Worm (Caenorhabditis elegans) whole organism, dauer: Measurements from ENCODE around the gene ptr-3.

Experiments used
- unc-62 ChIP-seq: sonication (generic microtip); optimal IDR thresholded peaks from 2 replicates; lab custom pipeline; 2017; ENCODE audit warnings: missing biosample characterization, missing genetic modification reagents, missing genetic modification characterization

Gene ptr-3

DNA sequence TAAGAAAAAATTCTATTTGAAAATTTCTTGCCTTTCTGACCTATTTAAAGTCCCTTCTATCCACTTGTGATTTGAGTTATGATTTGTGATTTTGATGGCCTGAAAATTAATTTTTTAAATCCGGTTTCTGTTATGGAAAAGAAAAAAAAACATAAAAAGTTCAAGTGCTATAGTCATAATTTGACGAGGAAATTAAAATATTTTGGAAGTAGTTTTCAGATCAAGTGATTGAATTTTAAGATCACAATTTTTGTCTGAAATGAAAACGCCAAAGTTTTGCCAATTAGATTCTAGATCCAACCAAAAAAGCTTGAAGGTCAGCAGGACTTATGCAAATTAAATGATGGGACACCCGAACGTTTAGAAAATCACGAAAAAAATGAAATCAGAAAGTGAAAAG is at the start of gene ptr-3:
TSS of gene ptr-3 (minus strand) at position 101 of the 400 bp plus-strand sequence.
- no peak for TF ChIP-seq unc-62 (GFP tag; lab: Kevin White, UChicago)

DNA sequence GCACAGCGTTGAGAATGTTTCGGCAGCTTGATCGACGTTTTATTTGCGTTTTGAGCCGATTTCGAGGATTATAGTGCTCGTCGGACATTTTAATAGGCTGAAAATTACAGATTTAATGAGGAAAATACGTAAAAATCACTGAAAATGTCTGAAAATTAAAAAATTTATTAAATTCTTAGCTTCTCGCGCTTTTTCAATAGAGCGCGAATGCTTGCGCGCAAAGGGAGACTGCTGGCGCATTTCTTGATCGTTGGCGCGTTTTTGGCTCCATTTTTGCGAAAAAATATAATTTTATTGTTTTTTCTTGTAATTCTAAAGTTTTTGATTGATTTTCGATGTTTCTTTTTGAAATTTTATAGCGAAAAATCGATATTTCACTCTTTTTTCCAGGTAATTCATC is 43.5 kb upstream of the ptr-3 start, which contains the start of the genes dnsn-1 and C24H12.4:
TSS of gene dnsn-1 (minus strand) at position 101 of the 400 bp plus-strand sequence.
TSS of gene C24H12.4 (plus strand) at position 391 of the 400 bp plus-strand sequence.
- no peak for TF ChIP-seq unc-62 (GFP tag; lab: Kevin White, UChicago)

DNA sequence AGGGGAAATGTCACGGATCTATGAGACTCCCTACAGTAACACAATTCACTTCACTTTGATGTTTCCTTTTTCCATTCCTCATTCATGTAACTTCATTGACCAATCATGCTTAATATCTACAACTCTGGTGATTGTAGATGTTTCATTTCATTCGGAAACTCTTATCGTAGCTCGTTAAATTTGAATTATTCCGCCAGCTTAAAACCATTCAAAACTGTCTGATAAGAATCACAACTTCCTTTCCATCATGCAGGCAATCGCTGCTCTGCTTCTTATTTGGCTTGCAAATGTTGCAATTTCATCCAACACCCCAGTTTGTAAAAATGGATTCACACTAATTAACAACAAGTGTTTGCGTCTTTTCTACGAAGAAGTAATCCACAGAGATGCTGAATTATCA is 35.1 kb upstream of the ptr-3 start, which contains the start of gene clec-10:
TSS of gene clec-10 (plus strand) at position 244 of the 400 bp plus-strand sequence.
- no peak for TF ChIP-seq unc-62 (GFP tag; lab: Kevin White, UChicago)

DNA sequence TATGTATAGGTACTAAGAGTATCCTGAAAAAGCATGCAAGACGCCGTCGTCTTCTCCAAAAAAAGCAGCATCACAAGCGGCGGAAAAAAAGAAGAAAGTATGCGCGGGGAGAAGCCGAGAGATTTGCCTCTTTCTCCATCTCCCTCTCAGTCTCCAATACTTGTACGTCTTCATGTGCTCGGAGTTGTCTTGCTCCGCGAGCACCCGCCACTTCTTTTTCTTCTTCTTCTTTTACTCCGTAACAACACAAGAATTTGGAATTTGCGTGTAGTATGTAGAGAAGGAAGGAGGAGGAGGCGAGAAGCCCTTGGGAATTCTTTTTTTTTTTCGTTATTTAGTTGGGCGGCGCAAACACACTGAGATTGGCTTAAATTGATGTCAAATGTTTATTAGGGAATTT is 33.9 kb upstream of the ptr-3 start:
- TF ChIP-seq unc-62 (GFP tag; lab: Kevin White, UChicago): no peak

DNA sequence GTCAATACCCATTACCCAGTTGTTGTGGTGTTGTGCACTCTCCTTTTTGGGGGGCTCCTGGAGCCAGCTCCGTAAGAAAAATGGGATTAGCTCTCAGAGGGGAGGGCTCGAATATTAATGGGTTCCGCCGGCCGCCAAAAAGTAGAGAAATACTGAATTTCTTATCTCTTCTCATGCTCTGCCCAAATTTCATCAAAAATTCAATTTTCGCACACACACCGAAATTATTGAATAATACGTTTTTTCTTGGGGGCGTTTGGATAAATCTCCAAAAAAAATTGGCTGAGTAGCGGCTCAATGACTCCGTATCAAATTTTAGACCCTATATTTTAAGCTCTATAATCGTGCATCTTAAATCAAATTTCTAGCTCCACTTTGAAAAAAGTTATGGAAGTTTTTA is 32.8 kb upstream of the ptr-3 start:
- TF ChIP-seq unc-62 (GFP tag; lab: Kevin White, UChicago): no peak

DNA sequence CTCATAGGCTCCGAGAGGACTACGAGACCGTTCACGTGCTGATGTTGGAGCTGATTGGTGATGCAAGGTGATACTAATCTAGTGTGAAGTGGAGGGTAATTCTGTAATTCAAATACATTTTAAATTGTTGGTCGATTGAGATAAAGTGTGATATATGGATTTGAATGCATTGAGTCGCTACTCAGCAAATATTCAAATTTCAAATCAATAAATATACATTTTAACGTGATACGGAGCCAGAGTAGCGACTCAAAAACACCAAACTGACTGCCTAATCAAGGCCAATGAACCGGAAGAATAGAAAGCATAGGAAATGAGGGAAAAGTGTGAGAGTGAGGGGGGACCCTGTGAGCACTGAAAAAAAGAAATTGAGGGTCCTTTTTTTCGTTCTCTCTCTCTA is 32.0 kb upstream of the ptr-3 start, which contains the start of gene C03H5.6:
TSS of gene C03H5.6 (minus strand) at position 101 of the 400 bp plus-strand sequence.
- no peak for TF ChIP-seq unc-62 (GFP tag; lab: Kevin White, UChicago)

DNA sequence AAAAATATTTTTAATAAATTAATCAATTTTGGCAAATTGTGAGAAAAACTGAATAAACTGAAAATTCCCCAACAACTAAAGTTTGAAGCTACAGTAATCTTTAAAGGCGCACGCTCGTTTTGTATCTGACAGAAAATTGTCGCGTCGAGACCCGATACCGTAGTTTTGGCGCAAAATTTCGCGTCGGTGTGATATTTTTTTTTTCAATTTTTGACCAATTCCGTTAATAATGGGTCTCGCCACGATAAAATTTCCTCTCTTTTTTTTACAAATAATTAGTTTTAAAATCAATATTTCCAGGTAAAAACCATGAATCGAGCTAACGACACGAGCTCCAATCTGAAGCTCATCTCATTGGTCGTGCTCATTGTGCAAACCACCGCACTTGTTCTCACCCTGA is 21.2 kb upstream of the ptr-3 start, which contains the start of gene nstp-4:
TSS of gene nstp-4 (plus strand) at position 301 of the 400 bp plus-strand sequence.
- TF ChIP-seq unc-62 (GFP tag; lab: Kevin White, UChicago): no peak

DNA sequence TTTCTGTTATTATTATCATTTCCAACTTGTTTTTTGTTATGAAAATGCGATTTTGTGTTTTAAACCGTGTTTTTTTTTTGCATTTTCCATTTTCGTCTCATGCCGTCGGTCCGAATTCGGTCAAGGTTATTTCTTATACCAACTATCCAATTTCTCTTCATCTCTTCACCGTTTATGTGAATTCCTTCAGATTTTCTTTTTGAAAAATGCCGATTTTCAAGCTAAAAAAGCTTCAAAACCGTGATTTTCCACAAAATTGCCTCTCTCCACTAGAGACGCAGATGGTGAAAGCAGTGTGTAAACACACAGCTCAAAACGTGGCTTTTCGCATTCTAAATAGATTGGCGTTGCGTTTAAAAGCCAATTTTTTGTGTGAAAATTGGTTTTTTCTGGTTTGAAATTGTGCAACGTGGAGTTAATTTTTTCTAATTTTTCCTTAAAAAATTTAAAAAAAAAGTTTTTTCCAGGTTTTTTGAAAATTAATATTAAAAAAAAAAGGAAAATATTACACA is 20.5 kb upstream of the ptr-3 start:
- no peak for TF ChIP-seq unc-62 (GFP tag; lab: Kevin White, UChicago)

DNA sequence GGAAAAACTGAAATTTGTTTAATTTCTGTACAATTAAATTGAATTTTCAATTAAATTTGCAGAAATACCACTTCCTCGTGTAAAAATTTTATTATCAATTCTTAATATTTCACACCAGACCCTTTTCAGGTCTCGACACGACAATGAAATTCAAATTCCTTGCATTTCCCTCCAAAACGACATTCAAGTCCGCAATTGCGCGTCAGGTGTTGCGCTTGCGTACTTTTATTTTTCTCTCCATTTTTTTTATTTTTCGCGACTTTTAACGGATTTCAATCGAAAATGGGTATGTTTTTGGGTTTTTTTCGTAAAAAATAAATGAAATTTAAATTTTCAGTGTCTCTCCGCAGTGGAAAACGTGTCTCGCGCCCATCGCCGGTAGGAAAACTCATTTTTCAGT is 18.6 kb upstream of the ptr-3 start, which contains the start of gene C03H5.3:
TSS of gene C03H5.3 (plus strand) at position 132 of the 400 bp plus-strand sequence.
- no peak for TF ChIP-seq unc-62 (GFP tag; lab: Kevin White, UChicago)

DNA sequence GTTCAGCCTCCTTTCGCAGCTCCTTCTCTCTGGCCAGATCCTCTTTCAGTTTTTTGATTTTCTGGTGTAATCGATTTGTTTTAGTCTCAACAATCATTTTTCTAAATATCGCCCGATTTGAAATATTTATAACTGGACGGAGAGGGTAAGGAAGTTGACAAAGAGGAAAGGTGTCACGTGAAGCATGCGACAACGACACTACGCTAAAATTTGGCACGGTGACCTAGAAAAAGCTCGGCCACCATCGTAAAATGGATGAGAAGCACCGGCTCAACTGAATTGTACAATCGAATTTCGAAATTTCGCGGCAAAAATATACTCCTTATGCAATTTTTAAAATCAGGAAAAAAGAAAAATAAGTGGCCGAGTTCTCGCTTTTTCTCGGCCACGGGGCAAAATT is 17.9 kb upstream of the ptr-3 start, which contains the start of gene C03H5.5:
TSS of gene C03H5.5 (minus strand) at position 101 of the 400 bp plus-strand sequence.
- TF ChIP-seq unc-62 (GFP tag; lab: Kevin White, UChicago): no peak

DNA sequence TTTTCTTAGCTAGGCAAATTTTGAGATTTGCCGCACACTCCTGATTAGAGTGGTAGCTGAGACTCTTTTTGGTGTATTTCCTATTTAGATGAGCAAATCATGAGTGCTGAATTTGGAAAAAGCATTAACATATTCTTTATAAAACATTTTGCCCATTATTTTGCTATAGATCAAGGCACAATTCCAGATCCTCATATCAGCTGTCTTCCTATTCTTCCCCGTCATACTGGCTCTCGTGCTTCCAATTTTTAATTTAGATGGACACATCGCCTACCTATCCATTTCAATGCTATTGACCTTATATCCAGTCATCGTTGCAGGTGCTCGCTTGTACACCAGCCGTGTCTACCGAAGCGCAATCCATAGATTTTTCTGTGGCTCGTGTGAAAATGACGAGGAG is 12.6 kb upstream of the ptr-3 start, which contains the start of gene C03H5.7:
TSS of gene C03H5.7 (plus strand) at position 301 of the 400 bp plus-strand sequence.
- no peak for TF ChIP-seq unc-62 (GFP tag; lab: Kevin White, UChicago)

DNA sequence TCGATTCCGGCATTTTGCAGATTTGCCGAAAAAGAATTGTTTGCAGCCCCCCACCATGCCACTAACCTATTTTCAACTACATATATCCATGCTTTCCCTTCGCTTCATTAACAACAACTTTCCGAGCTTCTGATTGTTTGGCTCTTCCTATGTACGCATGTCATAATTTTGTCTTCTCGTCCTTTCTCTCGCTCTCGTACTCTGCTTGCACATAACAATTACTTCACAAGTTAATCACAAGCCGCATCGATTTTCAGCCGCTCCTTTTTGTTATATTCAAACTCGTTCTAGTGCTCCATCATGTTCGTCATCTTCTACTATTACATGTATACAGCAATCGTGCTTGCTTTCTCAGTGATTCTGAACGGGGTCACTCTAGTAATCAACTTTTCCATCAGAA is 11.0 kb upstream of the ptr-3 start, which contains the start of gene C03H5.9:
TSS of gene C03H5.9 (plus strand) at position 301 of the 400 bp plus-strand sequence.
- no peak for TF ChIP-seq unc-62 (GFP tag; lab: Kevin White, UChicago)

DNA sequence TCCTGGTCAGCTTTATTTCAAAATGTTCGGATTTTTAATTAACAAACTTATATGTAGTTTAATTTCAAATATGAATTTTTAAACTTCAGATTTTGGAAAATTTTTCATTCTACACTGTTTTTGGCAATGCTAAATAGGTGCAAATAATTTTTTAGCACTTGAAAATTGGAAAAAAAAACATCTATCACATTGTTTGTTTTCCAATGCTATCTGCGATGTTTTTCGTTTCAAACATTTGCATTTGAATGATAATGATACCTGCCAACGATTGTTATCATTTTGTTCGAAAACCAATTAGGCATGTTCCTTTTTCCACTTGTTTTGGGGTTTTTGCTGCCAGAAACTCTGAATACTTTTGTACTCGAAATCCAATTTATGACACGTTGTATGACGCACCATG is 7.6 kb upstream of the ptr-3 start, which contains the start of gene C03H5.4:
TSS of gene C03H5.4 (plus strand) at position 301 of the 400 bp plus-strand sequence.
- TF ChIP-seq unc-62 (GFP tag; lab: Kevin White, UChicago): no peak

DNA sequence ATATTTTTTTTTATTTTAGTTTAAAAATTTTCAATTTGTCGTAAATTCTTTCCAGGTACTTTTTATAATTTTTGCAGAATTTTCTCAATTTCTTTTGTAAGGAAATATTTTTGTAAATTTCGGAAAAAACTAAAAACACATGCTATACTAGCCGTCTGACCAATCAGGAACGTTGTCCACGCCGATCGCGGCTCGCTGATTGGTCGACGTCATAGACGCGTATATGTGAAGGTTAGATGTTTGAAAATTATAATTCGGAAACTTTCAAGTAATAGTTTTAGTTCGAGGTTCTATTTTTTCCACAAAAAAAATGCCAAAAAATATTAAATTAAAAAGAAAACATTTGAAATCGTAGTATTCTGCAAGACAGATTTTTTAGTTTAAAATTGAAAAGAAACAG is 4.9 kb upstream of the ptr-3 start:
- TF ChIP-seq unc-62 (GFP tag; lab: Kevin White, UChicago): no peak

DNA sequence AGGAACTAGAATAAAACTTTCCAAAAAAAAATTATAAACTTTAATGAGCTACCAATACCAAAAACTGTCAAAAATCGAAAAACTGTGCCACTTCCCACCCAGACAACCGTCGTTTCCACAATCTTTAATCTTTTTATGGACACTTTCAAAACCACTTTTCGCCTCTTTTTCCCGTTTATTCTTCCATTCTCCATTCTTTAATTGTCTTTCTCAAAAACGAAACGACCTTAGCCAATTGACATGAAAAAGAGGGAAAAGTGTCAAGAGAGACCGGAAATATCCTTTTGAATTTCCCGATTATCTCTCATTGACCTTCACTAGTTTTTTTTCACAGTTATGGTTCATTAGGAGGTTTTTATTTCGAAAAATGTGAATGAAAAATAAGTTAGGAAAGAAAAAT is 4.2 kb upstream of the ptr-3 start:
- no peak for TF ChIP-seq unc-62 (GFP tag; lab: Kevin White, UChicago)

DNA sequence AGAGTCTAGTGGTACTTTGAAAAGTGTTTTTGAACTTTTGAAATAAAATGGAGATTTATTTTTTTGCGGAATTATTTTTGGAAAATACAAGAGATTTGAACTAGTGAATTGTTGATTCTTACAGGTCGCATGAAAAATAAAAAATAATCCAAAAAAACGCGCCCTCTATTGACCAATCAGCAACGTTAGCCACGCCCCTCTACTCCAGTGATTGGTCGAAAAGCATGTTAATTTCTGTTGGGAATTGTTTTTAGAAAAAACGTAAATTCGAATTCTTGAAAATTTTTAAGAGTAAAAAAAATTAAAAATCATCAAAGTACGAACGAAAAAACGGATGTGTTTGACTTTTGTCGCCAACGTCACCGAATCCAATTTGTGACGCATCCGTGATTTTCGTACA is 3.0 kb upstream of the ptr-3 start:
- TF ChIP-seq unc-62 (GFP tag; lab: Kevin White, UChicago): no peak

DNA sequence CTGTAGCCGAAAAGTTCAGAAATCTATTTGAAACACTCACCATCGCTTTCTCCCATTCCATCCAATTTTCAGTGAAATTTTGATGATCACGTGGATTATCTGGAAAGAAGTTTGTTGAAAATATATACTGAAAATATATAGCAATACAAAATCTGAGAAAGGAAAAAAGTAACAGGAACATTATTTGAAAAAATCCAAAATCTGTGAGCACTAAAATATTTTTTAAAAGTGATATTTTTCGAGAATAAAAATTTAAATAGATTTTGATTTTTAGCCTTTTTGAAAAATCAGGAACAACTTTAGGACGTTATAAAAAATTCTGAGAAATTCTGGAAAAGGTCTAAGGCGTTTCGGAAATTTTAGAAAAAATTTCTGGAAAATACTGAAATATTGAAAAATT is 10.4 kb downstream of the ptr-3 start, which contains the start of gene dmsr-4:
TSS of gene dmsr-4 (minus strand) at position 101 of the 400 bp plus-strand sequence.
- TF ChIP-seq unc-62 (GFP tag; lab: Kevin White, UChicago): no peak
